Fruit fly (Drosophila melanogaster): ENCODE measurements around the gene CG13033.

DNA sequence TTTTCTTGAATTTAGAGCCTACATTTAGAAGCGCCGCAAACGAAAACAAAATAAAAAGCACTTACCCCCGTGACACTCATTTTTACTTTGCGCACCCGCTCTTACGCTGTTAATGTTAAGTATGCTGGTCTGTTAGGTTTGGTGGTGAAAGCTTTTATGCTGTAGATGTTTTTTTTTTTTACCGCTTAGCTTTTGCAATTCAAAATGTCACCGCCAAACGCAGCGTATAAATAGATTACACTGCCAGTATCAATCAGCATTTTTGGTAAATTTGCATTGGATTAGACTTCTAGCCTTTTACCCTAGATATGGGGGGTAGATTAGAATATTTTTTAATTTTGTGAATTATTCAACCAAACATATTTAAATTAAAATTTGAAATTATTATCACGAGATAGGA is 50.2 kb downstream of the CG13033 start:
- TF ChIP-seq EcR (GFP tag; optimal IDR thresholded peaks at IDR 0.05), result no peak
- no peak for TF ChIP-seq pan (optimal IDR thresholded peaks at IDR 0.05)
- no peak for TF ChIP-seq psq (optimal IDR thresholded peaks at IDR 0.05)

All from whole organism.